Fruit fly (Drosophila melanogaster) whole organism, embryonic: ENCODE data around the gene mRpL32.

Experiments
- CG14441 ChIP-seq: fragments of 200-800 bp; sonication (Bioruptor generic); IDR thresholded peaks from 2 replicates; pipeline ENCODE4 v1.3.6; 2022; ENCODE audit warnings: missing biosample characterization, missing genetic modification characterization
- CG14860 ChIP-seq: fragments of 200-800 bp; sonication (Bioruptor generic); IDR thresholded peaks from 3 replicates; pipeline ENCODE4 v1.3.6; 2022; ENCODE audit warnings: missing biosample characterization, missing genetic modification characterization; ENCODE audit not compliant: partially characterized antibody
- CG15073 ChIP-seq: fragments of 200-800 bp; sonication (Bioruptor generic); optimal IDR thresholded peaks from 2 replicates; lab custom pipeline; 2016; ENCODE audit warnings: missing biosample characterization, missing genetic modification characterization
- CG17802 ChIP-seq: fragments of 200-800 bp; sonication (Bioruptor generic); optimal IDR thresholded peaks from 2 replicates; lab custom pipeline; 2018; ENCODE audit warnings: missing biosample characterization, mild to moderate bottlenecking, missing genetic modification characterization, moderate library complexity
- CG6854 ChIP-seq: fragments of 200-800 bp; sonication (Bioruptor generic); optimal IDR thresholded peaks from 3 replicates; lab custom pipeline; 2017; ENCODE audit warnings: missing biosample characterization, mild to moderate bottlenecking, missing genetic modification characterization
- CG7928 ChIP-seq: fragments of 200-800 bp; sonication (Bioruptor generic); optimal IDR thresholded peaks from 2 replicates; lab custom pipeline; 2017; ENCODE audit warnings: missing biosample characterization, mild to moderate bottlenecking, missing genetic modification characterization
- GATAe ChIP-seq: fragments of 200-800 bp; sonication (Bioruptor generic); conservative IDR thresholded peaks from 2 replicates; pipeline ENCODE4 v1.3.6; 2022; ENCODE audit warnings: missing biosample characterization, missing genetic modification characterization
- Hsf ChIP-seq: fragments of 200-800 bp; sonication (Bioruptor generic); optimal IDR thresholded peaks from 3 replicates; lab custom pipeline; 2016; ENCODE audit warnings: missing biosample characterization, missing genetic modification characterization
- dysf ChIP-seq: fragments of 200-800 bp; sonication (Bioruptor generic); IDR thresholded peaks from 3 replicates; pipeline ENCODE4 v1.3.6; 2022; ENCODE audit warnings: missing biosample characterization, missing genetic modification characterization
- fu2 ChIP-seq: fragments of 200-800 bp; sonication (Bioruptor generic); optimal IDR thresholded peaks from 2 replicates; lab custom pipeline; 2016; ENCODE audit warnings: missing biosample characterization, missing genetic modification characterization
- lola ChIP-seq, 3 experiments: fragments of >200 bp in 2 of 3; fragments of 200-800 bp in 1 of 3; sonication (Bioruptor generic) in 1 of 3; optimal IDR thresholded peaks; 2 replicates each; lab custom pipeline; 2017 to 2019; ENCODE audit warnings: missing biosample characterization in 3 of 3, missing genetic modification characterization in 3 of 3, mild to moderate bottlenecking in 1 of 3, moderate library complexity in 1 of 3
- zf30C ChIP-seq: fragments of 200-800 bp; sonication (Bioruptor generic); optimal IDR thresholded peaks from 3 replicates; lab custom pipeline; 2018; ENCODE audit warnings: missing biosample characterization, mild to moderate bottlenecking, missing genetic modification characterization

DNA sequence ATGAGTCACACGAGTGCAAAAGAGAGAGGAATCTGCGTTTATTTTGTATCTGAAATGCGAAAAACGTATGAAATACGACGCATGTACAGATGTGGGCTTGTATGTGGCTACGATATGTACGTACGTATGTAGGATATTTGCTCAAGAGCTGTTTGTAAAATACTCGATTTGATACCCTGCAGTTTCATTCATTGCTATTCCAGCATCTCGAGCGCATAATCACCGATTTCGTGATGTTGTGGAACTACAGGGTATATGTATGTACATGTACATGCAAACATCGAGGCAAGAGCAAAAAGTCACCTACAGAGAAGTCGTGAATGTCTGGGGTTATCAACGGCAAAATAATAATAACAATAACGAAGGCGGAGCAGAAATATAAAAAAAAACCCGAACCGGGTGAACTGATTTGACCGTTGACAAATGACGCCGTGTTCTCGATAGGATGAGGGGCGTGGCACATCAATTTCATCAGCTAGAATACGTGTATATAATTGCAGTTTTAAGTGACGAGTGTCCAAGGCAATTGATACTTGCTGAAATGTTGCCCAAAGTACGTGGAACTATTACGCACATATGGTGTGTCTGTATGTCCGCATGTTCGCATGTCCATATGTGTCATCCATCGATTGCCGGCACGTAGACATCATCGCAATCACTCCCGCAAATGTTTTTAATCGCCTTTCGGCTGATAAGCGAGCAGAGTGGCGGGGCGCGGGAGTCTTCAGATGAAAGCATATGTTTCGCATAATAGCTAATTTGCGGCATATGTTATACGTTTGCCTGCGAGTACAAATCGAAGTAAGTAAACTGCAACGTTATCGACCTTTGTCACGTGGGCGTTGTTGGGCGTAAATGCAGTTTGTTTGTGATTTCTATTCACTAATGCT is 28.5 kb upstream of the mRpL32 start:
- TF ChIP-seq CG6854 (GFP tag; lab: Kevin White, UChicago) (no peak), fu2 (GFP tag; lab: Kevin White, UChicago) (no peak), GATAe (GFP tag; lab: Robert Waterston, UW) (no peak; the same call in 1 of the 2 replicates), dysf (GFP tag; lab: Robert Waterston, UW) (no peak), CG7928 (GFP tag; lab: Kevin White, UChicago) (no peak), lola (GFP tag; optimal IDR thresholded peaks at IDR 0.05; lab: Kevin White, UChicago) (no peak), CG14860 (GFP tag; lab: Robert Waterston, UW) (no peak), CG17802 (no peak), Hsf (GFP tag; lab: Kevin White, UChicago) (no peak), CG14441 (GFP tag; lab: Robert Waterston, UW) (no peak), zf30C (GFP tag; lab: Kevin White, UChicago) (no peak), CG15073 (GFP tag; lab: Kevin White, UChicago) (no peak)
